Fruit fly (Drosophila melanogaster) whole organism, embryonic: Measurements from ENCODE around the gene CG17786.

Source experiments
- Atf-2 ChIP-seq: fragments of 200-800 bp; sonication (Bioruptor generic); optimal IDR thresholded peaks from 2 replicates; lab custom pipeline; 2016; ENCODE audit warnings: missing biosample characterization, missing genetic modification characterization
- BEAF-32 ChIP-seq: fragments of 200-800 bp; sonication (Bioruptor generic); optimal IDR thresholded peaks from 3 replicates; lab custom pipeline; 2017; ENCODE audit warnings: missing biosample characterization, missing genetic modification characterization, mild to moderate bottlenecking, moderate library complexity, missing genetic modification reagents
- Bgb ChIP-seq: fragments of 200-800 bp; sonication (Bioruptor generic); IDR thresholded peaks from 2 replicates; pipeline ENCODE4 v1.3.6; 2022; ENCODE audit warnings: missing biosample characterization, missing genetic modification characterization; ENCODE audit not compliant: partially characterized antibody
- CG10267 ChIP-seq: fragments of 200-800 bp; sonication (Bioruptor generic); optimal IDR thresholded peaks from 2 replicates; lab custom pipeline; 2018; ENCODE audit warnings: missing biosample characterization, mild to moderate bottlenecking, missing genetic modification characterization, moderate library complexity
- CG11723 ChIP-seq: fragments of 200-800 bp; sonication (Bioruptor generic); optimal IDR thresholded peaks from 2 replicates; lab custom pipeline; 2017; ENCODE audit warnings: missing biosample characterization, mild to moderate bottlenecking, missing genetic modification characterization
- CG15073 ChIP-seq: fragments of 200-800 bp; sonication (Bioruptor generic); optimal IDR thresholded peaks from 2 replicates; lab custom pipeline; 2016; ENCODE audit warnings: missing biosample characterization, missing genetic modification characterization
- CG15514 ChIP-seq: fragments of 200-800 bp; sonication (Bioruptor generic); optimal IDR thresholded peaks from 3 replicates; lab custom pipeline; 2017; ENCODE audit warnings: missing biosample characterization, missing genetic modification characterization, mild to moderate bottlenecking, moderate library complexity, missing genetic modification reagents
- CG1602 ChIP-seq: fragments of 200-800 bp; sonication (Bioruptor generic); optimal IDR thresholded peaks from 3 replicates; lab custom pipeline; 2016; ENCODE audit warnings: missing biosample characterization, missing genetic modification characterization
- CG33213 ChIP-seq: fragments of 200-800 bp; sonication (Bioruptor generic); optimal IDR thresholded peaks from 3 replicates; lab custom pipeline; 2016; ENCODE audit warnings: missing biosample characterization, missing genetic modification characterization
- CG34224 ChIP-seq: fragments of 200-800 bp; sonication (Bioruptor generic); IDR thresholded peaks from 3 replicates; pipeline ENCODE4 v1.3.6; 2022; ENCODE audit warnings: missing biosample characterization, missing genetic modification characterization; ENCODE audit not compliant: partially characterized antibody
- CG4424 ChIP-seq: fragments of 200-800 bp; sonication (Bioruptor generic); optimal IDR thresholded peaks from 3 replicates; lab custom pipeline; 2016; ENCODE audit warnings: missing biosample characterization, missing genetic modification characterization
- CG7987 ChIP-seq: fragments of 200-800 bp; sonication (Bioruptor generic); optimal IDR thresholded peaks from 2 replicates; lab custom pipeline; 2018; ENCODE audit warnings: missing biosample characterization, mild to moderate bottlenecking, missing genetic modification characterization, moderate library complexity
- CG8478 ChIP-seq: fragments of >200 bp; optimal IDR thresholded peaks from 2 replicates; lab custom pipeline; 2018
- CG9437 ChIP-seq: fragments of 200-800 bp; sonication (Bioruptor generic); optimal IDR thresholded peaks from 2 replicates; lab custom pipeline; 2018; ENCODE audit warnings: missing biosample characterization, mild to moderate bottlenecking, missing genetic modification characterization
- ERR ChIP-seq: fragments of 200-800 bp; sonication (Bioruptor generic); optimal IDR thresholded peaks from 2 replicates; lab custom pipeline; 2016; ENCODE audit warnings: missing biosample characterization, missing genetic modification characterization
- H2.0 ChIP-seq: fragments of 200-800 bp; sonication (Bioruptor generic); IDR thresholded peaks from 2 replicates; pipeline ENCODE4 v1.3.6; 2022; ENCODE audit warnings: missing biosample characterization, missing genetic modification characterization
- HHEX ChIP-seq: fragments of 200-800 bp; sonication (Bioruptor generic); optimal IDR thresholded peaks from 3 replicates; lab custom pipeline; 2017; ENCODE audit warnings: missing biosample characterization, mild to moderate bottlenecking, missing genetic modification characterization, missing genetic modification reagents
- HmgZ ChIP-seq: fragments of 200-800 bp; sonication (Bioruptor generic); optimal IDR thresholded peaks from 2 replicates; lab custom pipeline; 2018; ENCODE audit warnings: missing biosample characterization, mild to moderate bottlenecking, missing genetic modification characterization
- Jarid2 ChIP-seq: fragments of 200-800 bp; sonication (Bioruptor generic); optimal IDR thresholded peaks from 3 replicates; lab custom pipeline; 2017; ENCODE audit warnings: mild to moderate bottlenecking, missing biosample characterization, missing genetic modification reagents, missing genetic modification characterization
- Lim3 ChIP-seq: fragments of 200-800 bp; sonication (Bioruptor generic); IDR thresholded peaks from 2 replicates; pipeline ENCODE4 v1.3.6; 2022; ENCODE audit warnings: missing biosample characterization, missing genetic modification characterization
- Med ChIP-seq: fragments of 200-800 bp; sonication (Bioruptor generic); peaks from one replicate; lab custom pipeline; 2016; ENCODE audit warnings: missing biosample characterization, missing genetic modification characterization, mild to moderate bottlenecking, inconsistent platforms, moderate library complexity
- Rfx ChIP-seq: fragments of 200-800 bp; sonication (Bioruptor generic); IDR thresholded peaks from 2 replicates; pipeline ENCODE4 v1.3.6; 2022; ENCODE audit warnings: missing biosample characterization, missing genetic modification characterization
- Sox100B ChIP-seq: fragments of 200-800 bp; sonication (Bioruptor generic); optimal IDR thresholded peaks from 3 replicates; lab custom pipeline; 2018; ENCODE audit warnings: missing biosample characterization, mild to moderate bottlenecking, missing genetic modification characterization
- Xbp1 ChIP-seq: fragments of 200-800 bp; sonication (Bioruptor generic); optimal IDR thresholded peaks from 3 replicates; lab custom pipeline; 2016; ENCODE audit warnings: missing biosample characterization, mild to moderate bottlenecking, missing genetic modification characterization
- al ChIP-seq: fragments of 200-800 bp; sonication (Bioruptor generic); IDR thresholded peaks from 2 replicates; pipeline ENCODE4 v1.3.6; 2022; ENCODE audit warnings: missing biosample characterization, missing genetic modification characterization
- amos ChIP-seq: fragments of 200-800 bp; sonication (Bioruptor generic); IDR thresholded peaks from 2 replicates; pipeline ENCODE4 v1.3.6; 2022; ENCODE audit warnings: missing biosample characterization, missing genetic modification characterization; ENCODE audit not compliant: partially characterized antibody
- aop ChIP-seq: fragments of 200-800 bp; sonication (Bioruptor generic); IDR thresholded peaks from 2 replicates; pipeline ENCODE4 v1.3.6; 2022; ENCODE audit warnings: missing biosample characterization, missing genetic modification characterization
- az2 ChIP-seq: fragments of 200-800 bp; sonication (Bioruptor generic); optimal IDR thresholded peaks from 3 replicates; lab custom pipeline; 2016; ENCODE audit warnings: missing biosample characterization, missing genetic modification characterization
- bcd ChIP-seq: fragments of 200-800 bp; sonication (Bioruptor generic); optimal IDR thresholded peaks from 2 replicates; lab custom pipeline; 2017; ENCODE audit warnings: missing biosample characterization, mild to moderate bottlenecking, missing genetic modification characterization
- bowl ChIP-seq: fragments of 200-800 bp; sonication (Bioruptor generic); IDR thresholded peaks from 2 replicates; pipeline ENCODE4 v1.3.6; 2022; ENCODE audit warnings: missing biosample characterization, missing genetic modification characterization
- cas ChIP-seq: fragments of 200-800 bp; sonication (Bioruptor generic); IDR thresholded peaks from 2 replicates; pipeline ENCODE4 v1.3.6; 2022; ENCODE audit warnings: missing biosample characterization, missing genetic modification characterization
- chinmo ChIP-seq: fragments of 200-800 bp; sonication (Bioruptor generic); IDR thresholded peaks from 4 replicates; pipeline ENCODE4 v1.3.6; 2022; ENCODE audit warnings: missing biosample characterization, missing genetic modification characterization; ENCODE audit not compliant: partially characterized antibody
- ci ChIP-seq: fragments of 200-800 bp; sonication (Bioruptor generic); IDR thresholded peaks from 3 replicates; pipeline ENCODE4 v1.3.6; 2022; ENCODE audit warnings: missing biosample characterization, missing genetic modification characterization
- crol ChIP-seq: fragments of 200-800 bp; sonication (Bioruptor generic); IDR thresholded peaks from 2 replicates; pipeline ENCODE4 v1.3.6; 2022; ENCODE audit warnings: missing biosample characterization, missing genetic modification characterization
- disco-r ChIP-seq: fragments of 200-800 bp; sonication (Bioruptor generic); optimal IDR thresholded peaks from 2 replicates; lab custom pipeline; 2016; ENCODE audit warnings: missing biosample characterization, missing genetic modification characterization
- gcm2 ChIP-seq: fragments of 200-800 bp; sonication (Bioruptor generic); optimal IDR thresholded peaks from 2 replicates; lab custom pipeline; 2016; ENCODE audit warnings: missing biosample characterization, missing genetic modification characterization
- ind ChIP-seq: fragments of 200-800 bp; sonication (Bioruptor generic); optimal IDR thresholded peaks from 3 replicates; lab custom pipeline; 2016; ENCODE audit warnings: missing biosample characterization, missing genetic modification characterization
- insv ChIP-seq, 2 experiments: fragments of 200-800 bp; sonication (Bioruptor generic); optimal IDR thresholded peaks; 3 replicates each; lab custom pipeline; 2016 to 2018; ENCODE audit warnings: missing biosample characterization in 2 of 2, missing genetic modification characterization in 2 of 2
- ken ChIP-seq: fragments of 200-800 bp; sonication (Bioruptor generic); IDR thresholded peaks from 3 replicates; pipeline ENCODE4 v1.3.6; 2022; ENCODE audit warnings: missing biosample characterization, missing genetic modification characterization
- mirr ChIP-seq: fragments of 200-800 bp; sonication (Bioruptor generic); optimal IDR thresholded peaks from 3 replicates; lab custom pipeline; 2018; ENCODE audit warnings: missing biosample characterization, mild to moderate bottlenecking, missing genetic modification characterization
- peb ChIP-seq: fragments of 200-800 bp; sonication (Bioruptor generic); IDR thresholded peaks from 2 replicates; pipeline ENCODE4 v1.3.6; 2022; ENCODE audit warnings: missing biosample characterization, missing genetic modification characterization
- pfk ChIP-seq: fragments of 200-800 bp; sonication (Bioruptor generic); optimal IDR thresholded peaks from 2 replicates; lab custom pipeline; 2018; ENCODE audit warnings: missing biosample characterization, mild to moderate bottlenecking, missing genetic modification characterization, moderate library complexity
- pnt ChIP-seq: fragments of 200-800 bp; sonication (Bioruptor generic); optimal IDR thresholded peaks from 3 replicates; lab custom pipeline; 2016; ENCODE audit warnings: missing biosample characterization, missing genetic modification characterization
- pros ChIP-seq: fragments of 200-800 bp; sonication (Bioruptor generic); optimal IDR thresholded peaks from 3 replicates; lab custom pipeline; 2019; ENCODE audit warnings: missing biosample characterization, mild to moderate bottlenecking, missing genetic modification characterization, moderate library complexity
- sens ChIP-seq: fragments of 200-800 bp; sonication (Bioruptor generic); peaks from one replicate; lab custom pipeline; 2016; ENCODE audit warnings: missing biosample characterization, missing genetic modification characterization
- slbo ChIP-seq: fragments of 200-800 bp; sonication (Bioruptor generic); IDR thresholded peaks from 2 replicates; pipeline ENCODE4 v1.3.6; 2022; ENCODE audit warnings: missing biosample characterization, missing genetic modification characterization
- slp2 ChIP-seq: fragments of 200-800 bp; sonication (Bioruptor generic); optimal IDR thresholded peaks from 2 replicates; lab custom pipeline; 2016; ENCODE audit warnings: missing biosample characterization, missing genetic modification characterization
- sqz ChIP-seq: fragments of 200-800 bp; sonication (Bioruptor generic); optimal IDR thresholded peaks from 3 replicates; lab custom pipeline; 2018; ENCODE audit warnings: missing biosample characterization, mild to moderate bottlenecking, missing genetic modification characterization
- stc ChIP-seq: fragments of 200-800 bp; sonication (Bioruptor generic); IDR thresholded peaks from 2 replicates; pipeline ENCODE4 v1.3.6; 2022; ENCODE audit warnings: missing biosample characterization, missing genetic modification characterization
- tna ChIP-seq: fragments of 200-800 bp; sonication (Bioruptor generic); IDR thresholded peaks from 2 replicates; pipeline ENCODE4 v1.3.6; 2022; ENCODE audit warnings: missing biosample characterization, missing genetic modification characterization; ENCODE audit not compliant: partially characterized antibody
- zen2 ChIP-seq: fragments of 200-800 bp; sonication (Bioruptor generic); IDR thresholded peaks from 3 replicates; pipeline ENCODE4 v1.3.6; 2022; ENCODE audit warnings: missing biosample characterization, missing genetic modification characterization; ENCODE audit not compliant: partially characterized antibody

Gene CG17786

DNA sequence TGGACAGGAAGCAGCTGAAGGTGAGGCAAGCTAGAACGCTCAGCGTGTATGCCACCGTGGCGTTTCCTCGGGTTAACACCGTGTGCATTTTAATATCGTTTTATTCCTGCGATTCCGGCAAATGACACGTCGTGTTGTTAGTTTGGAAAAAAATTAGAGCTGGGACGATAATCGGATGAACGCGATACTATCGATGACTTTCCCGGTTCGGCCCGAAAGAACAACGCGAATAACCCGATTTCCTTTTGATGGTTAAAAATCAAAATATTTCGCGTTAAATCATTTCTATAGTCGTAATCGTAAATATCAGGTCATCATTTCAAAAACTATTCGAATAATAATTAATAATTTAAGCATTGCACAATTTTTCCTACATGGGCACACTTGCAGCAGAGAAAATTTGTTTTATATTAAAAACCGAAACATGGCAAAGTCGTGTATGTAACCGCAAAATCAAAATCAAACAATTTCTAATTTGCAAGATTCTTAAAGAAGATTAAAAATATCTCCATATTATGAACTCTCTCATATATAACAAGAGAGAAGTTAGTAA, 11.4 kb upstream of the CG17786 start, which contains the start of gene Spase22-23 (continued):
- TF ChIP-seq Jarid2 (GFP tag; lab: Kevin White, UChicago) (no peak), CG8478 (no peak), Bgb (GFP tag; lab: Robert Waterston, UW) (peak; percentile 94), Rfx (GFP tag; lab: Robert Waterston, UW) (peak; percentile 24; the same call in 1 of the 2 replicates), CG33213 (GFP tag; lab: Kevin White, UChicago) (no peak), amos (peak; percentile 97), CG34224 (GFP tag; lab: Robert Waterston, UW) (peak; percentile 95), al (GFP tag; lab: Robert Waterston, UW) (no peak), bowl (no peak), slp2 (no peak), Sox100B (GFP tag; lab: Kevin White, UChicago) (no peak), CG11723 (no peak), CG1602 (GFP tag; lab: Kevin White, UChicago) (no peak), slbo (GFP tag; lab: Robert Waterston, UW) (0 out of 2 replicates have a peak, but pooled peaks have one; percentile 19), pros (GFP tag; lab: Kevin White, UChicago) (no peak), Atf-2 (GFP tag; lab: Kevin White, UChicago) (no peak), sqz (no peak), ci (GFP tag; lab: Robert Waterston, UW) (0 out of 3 replicates have a peak, but pooled peaks have one; percentile 20), az2 (GFP tag; lab: Kevin White, UChicago) (no peak), cas (GFP tag; lab: Robert Waterston, UW) (no peak), disco-r (GFP tag; lab: Kevin White, UChicago) (no peak), CG4424 (GFP tag; lab: Kevin White, UChicago) (no peak), stc (GFP tag; lab: Robert Waterston, UW) (no peak), CG7987 (GFP tag; lab: Kevin White, UChicago) (no peak), tna (GFP tag; lab: Robert Waterston, UW) (peak; percentile 87), CG15073 (GFP tag; lab: Kevin White, UChicago) (peak; percentile 10), peb (GFP tag; lab: Robert Waterston, UW) (no peak), ind (GFP tag; lab: Kevin White, UChicago) (no peak), CG9437 (GFP tag; lab: Kevin White, UChicago) (no peak), BEAF-32 (peak; percentile 90), HmgZ (tag; lab: Kevin White, UChicago) (no peak), insv (GFP tag; optimal IDR thresholded peaks at IDR 0.05; lab: Kevin White, UChicago) (no peak), Xbp1 (GFP tag; lab: Kevin White, UChicago) (no peak), mirr (no peak), crol (GFP tag; lab: Robert Waterston, UW) (no peak), ken (GFP tag; lab: Robert Waterston, UW) (no peak), H2.0 (GFP tag; lab: Robert Waterston, UW) (no peak), zen2 (peak; percentile 92), ERR (GFP tag; lab: Kevin White, UChicago) (no peak), bcd (GFP tag; lab: Kevin White, UChicago) (no peak), pfk (GFP tag; lab: Kevin White, UChicago) (no peak), Med (no peak), CG15514 (GFP tag; lab: Kevin White, UChicago) (no peak), gcm2 (no peak), aop (GFP tag; lab: Robert Waterston, UW) (no peak), pnt (GFP tag; lab: Kevin White, UChicago) (no peak), HHEX (GFP tag; lab: Kevin White, UChicago) (no peak), sens (GFP tag; lab: Kevin White, UChicago) (no peak), Lim3 (GFP tag; lab: Robert Waterston, UW) (no peak), CG10267 (no peak), chinmo (GFP tag; lab: Robert Waterston, UW) (peak; percentile 95)
